Worm (Caenorhabditis elegans) whole organism, young adult: ENCODE measurements around the gene F18A1.1.

Source experiments
- B0261.1 ChIP-seq: sonication (generic microtip); optimal IDR thresholded peaks from 2 replicates; lab custom pipeline; 2016; ENCODE audit warnings: mild to moderate bottlenecking, missing genetic modification characterization, moderate library complexity, missing compliant biosample characterization
- die-1 ChIP-seq: sonication (generic microtip); optimal IDR thresholded peaks from 2 replicates; lab custom pipeline; 2016; ENCODE audit warnings: missing genotype, mild to moderate bottlenecking, missing genetic modification characterization, missing compliant biosample characterization
- dox-1 ChIP-seq: fragments of 200-800 bp; sonication (Bioruptor generic); IDR thresholded peaks from 2 replicates; pipeline ENCODE4 v1.3.6; 2022; ENCODE audit warnings: missing genetic modification reagents, missing genetic modification characterization, missing compliant biosample characterization
- hsf-1 ChIP-seq: fragments of 200-800 bp; sonication (Bioruptor generic); IDR thresholded peaks from 2 replicates; pipeline ENCODE4 v1.3.6; 2022; ENCODE audit warnings: missing genetic modification reagents, missing genetic modification characterization, missing compliant biosample characterization
- nhr-90 ChIP-seq: sonication (generic microtip); optimal IDR thresholded peaks from 2 replicates; lab custom pipeline; 2016; ENCODE audit warnings: missing genotype, mild to moderate bottlenecking, missing genetic modification characterization, missing compliant biosample characterization
- snpc-1.1 ChIP-seq: sonication (generic microtip); optimal IDR thresholded peaks from 2 replicates; lab custom pipeline; 2017; ENCODE audit warnings: missing genetic modification characterization, mild to moderate bottlenecking, missing compliant biosample characterization, antibody characterized with exemption, moderate library complexity, missing genotype, missing genetic modification reagents; ENCODE audit not compliant: insufficient read depth
- ztf-6 ChIP-seq: fragments of 200-800 bp; sonication (Bioruptor generic); IDR thresholded peaks from 2 replicates; pipeline ENCODE4 v1.3.6; 2022; ENCODE audit warnings: missing genetic modification reagents, missing genetic modification characterization, missing compliant biosample characterization

DNA sequence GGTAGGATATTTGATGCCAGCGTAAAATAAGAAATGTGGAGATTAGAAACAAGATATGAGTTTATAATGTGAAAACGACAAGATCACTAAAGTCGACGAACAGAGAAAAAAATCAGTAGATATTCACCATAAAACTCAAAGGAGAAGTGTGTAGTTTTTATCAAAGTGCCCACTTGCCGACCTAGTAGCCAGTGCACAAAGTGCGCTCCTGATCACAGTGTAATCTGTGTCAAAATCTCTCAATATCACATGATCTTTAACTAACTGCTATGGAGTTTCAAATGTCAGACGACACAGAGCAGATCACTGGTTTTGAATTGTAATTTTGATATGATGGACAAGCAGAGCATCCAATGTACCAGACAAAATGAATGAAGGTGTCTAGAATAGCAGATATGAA, 35.8 kb downstream of the F18A1.1 start:
- TF ChIP-seq nhr-90 (tag; lab: Kevin White, UChicago) (no peak), ztf-6 (GFP tag; lab: Robert Waterston, UW) (no peak), die-1 (tag; lab: Kevin White, UChicago) (no peak), B0261.1 (no peak), snpc-1.1 (tag; lab: Kevin White, UChicago) (no peak), hsf-1 (GFP tag; lab: Robert Waterston, UW) (no peak), dox-1 (GFP tag; lab: Robert Waterston, UW) (no peak)
